Worm (Caenorhabditis elegans) whole organism, early embryonic: Measurements from ENCODE around the gene F22H10.6.

Experiments used
- B0310.2 ChIP-seq: sonication (generic microtip); optimal IDR thresholded peaks from 2 replicates; lab custom pipeline; 2016; ENCODE audit warnings: mild to moderate bottlenecking, missing genetic modification characterization, missing compliant biosample characterization
- F13C5.2 ChIP-seq: sonication (generic microtip); optimal IDR thresholded peaks from 2 replicates; lab custom pipeline; 2017; ENCODE audit warnings: mild to moderate bottlenecking, missing genetic modification characterization, inconsistent platforms, missing compliant biosample characterization
- aly-1 ChIP-seq: sonication (generic microtip); optimal IDR thresholded peaks from 2 replicates; lab custom pipeline; 2016; ENCODE audit warnings: missing genetic modification characterization, missing compliant biosample characterization
- ama-1 ChIP-seq: fragments of 150-350 bp; optimal IDR thresholded peaks from 2 replicates; lab custom pipeline; 2014
- ceh-13 ChIP-seq: fragments of 200-800 bp; sonication (Bioruptor generic); optimal IDR thresholded peaks from 2 replicates; lab custom pipeline; 2018; ENCODE audit warnings: mild to moderate bottlenecking, missing genetic modification characterization, missing compliant biosample characterization
- ceh-36 ChIP-seq: sonication (generic microtip); optimal IDR thresholded peaks from 2 replicates; lab custom pipeline; 2016; ENCODE audit warnings: missing genetic modification characterization, inconsistent platforms, missing compliant biosample characterization
- ets-7 ChIP-seq: sonication (generic microtip); optimal IDR thresholded peaks from 2 replicates; lab custom pipeline; 2016; ENCODE audit warnings: missing genotype, missing genetic modification characterization, missing compliant biosample characterization
- flt-1 ChIP-seq: fragments of 200-800 bp; sonication (Bioruptor generic); IDR thresholded peaks from 2 replicates; pipeline ENCODE4 v1.3.6; 2022; ENCODE audit warnings: missing genetic modification characterization, missing compliant biosample characterization
- hmbx-1 ChIP-seq: sonication (generic microtip); optimal IDR thresholded peaks from 2 replicates; lab custom pipeline; 2016; ENCODE audit warnings: mild to moderate bottlenecking, missing genetic modification characterization, missing compliant biosample characterization
- hmg-4 ChIP-seq: fragments of 200-800 bp; sonication (Bioruptor generic); optimal IDR thresholded peaks from 2 replicates; lab custom pipeline; 2018; ENCODE audit warnings: mild to moderate bottlenecking, missing genetic modification characterization, missing compliant biosample characterization
- hnd-1 ChIP-seq: sonication (generic microtip); optimal IDR thresholded peaks from 2 replicates; lab custom pipeline; 2016; ENCODE audit warnings: missing genetic modification characterization, missing compliant biosample characterization
- pes-1 ChIP-seq: fragments of 200-800 bp; sonication (Bioruptor generic); IDR thresholded peaks from 2 replicates; pipeline ENCODE4 v1.3.6; 2022; ENCODE audit warnings: missing genetic modification reagents, missing genetic modification characterization, missing compliant biosample characterization
- scrt-1 ChIP-seq: fragments of 200-800 bp; sonication (Bioruptor generic); IDR thresholded peaks from 2 replicates; pipeline ENCODE4 v1.3.6; 2022; ENCODE audit warnings: missing genetic modification characterization, missing compliant biosample characterization
- sea-1 ChIP-seq: fragments of 200-800 bp; sonication (Bioruptor generic); conservative IDR thresholded peaks from 2 replicates; pipeline ENCODE4 v1.3.6; 2022; ENCODE audit warnings: missing genetic modification characterization, missing compliant biosample characterization
- tbx-11 ChIP-seq: fragments of 200-800 bp; sonication (Bioruptor generic); IDR thresholded peaks from 2 replicates; pipeline ENCODE4 v1.3.6; 2022; ENCODE audit warnings: missing genetic modification characterization, missing compliant biosample characterization
- tbx-37 ChIP-seq: fragments of 200-800 bp; sonication (Bioruptor generic); conservative IDR thresholded peaks from 2 replicates; pipeline ENCODE4 v1.3.6; 2022; ENCODE audit warnings: missing genetic modification reagents, missing genetic modification characterization, missing compliant biosample characterization
- tra-4 ChIP-seq: sonication (generic microtip); optimal IDR thresholded peaks from 2 replicates; lab custom pipeline; 2017; ENCODE audit warnings: missing genetic modification characterization, missing compliant biosample characterization

Gene F22H10.6

ce11 chrX:16660268-16660667 lies 30.9 kb downstream of the F22H10.6 start:
- TF ChIP-seq aly-1 (tag; lab: Kevin White, UChicago), result no peak
- no peak for TF ChIP-seq hmg-4 (GFP tag; lab: Kevin White, UChicago)
- no peak for TF ChIP-seq ceh-13 (GFP tag; lab: Kevin White, UChicago)
- no peak for TF ChIP-seq F13C5.2 (tag; lab: Kevin White, UChicago)

- TF ChIP-seq B0310.2, result no peak
- TF ChIP-seq tbx-37, result no peak
- no peak for TF ChIP-seq ceh-13 (GFP tag; lab: Kevin White, UChicago)
- TF ChIP-seq sea-1 (GFP tag; lab: Robert Waterston, UW), result no peak
- no peak for TF ChIP-seq scrt-1
- TF ChIP-seq ets-7 (tag; lab: Kevin White, UChicago), result no peak
- no peak for TF ChIP-seq hnd-1 (tag; lab: Kevin White, UChicago)
- no peak for TF ChIP-seq hmbx-1 (tag; lab: Kevin White, UChicago)
- no peak for TF ChIP-seq aly-1 (tag; lab: Kevin White, UChicago)
- TF ChIP-seq hmg-4 (GFP tag; lab: Kevin White, UChicago), result no peak
- no peak for TF ChIP-seq flt-1 (GFP tag; lab: Robert Waterston, UW)
- TF ChIP-seq tra-4, result no peak
- TF ChIP-seq ceh-36 (tag; lab: Kevin White, UChicago), result no peak
- no peak for TF ChIP-seq pes-1 (GFP tag; lab: Robert Waterston, UW)
- no peak for TF ChIP-seq F13C5.2 (tag; lab: Kevin White, UChicago)
- no peak for TF ChIP-seq tbx-11 (GFP tag; lab: Robert Waterston, UW)
- no peak for TF ChIP-seq ama-1 (lab: Kevin White, UChicago)
These were observed 32.8 kb downstream of the F22H10.6 start for ce11 chrX:16658309-16658708.

- TF ChIP-seq tra-4 (no peak), tbx-11 (GFP tag; lab: Robert Waterston, UW) (no peak), F13C5.2 (tag; lab: Kevin White, UChicago) (no peak), scrt-1 (no peak), sea-1 (GFP tag; lab: Robert Waterston, UW) (no peak), hmbx-1 (tag; lab: Kevin White, UChicago) (no peak), hnd-1 (tag; lab: Kevin White, UChicago) (no peak), ama-1 (lab: Kevin White, UChicago) (no peak), hmg-4 (GFP tag; lab: Kevin White, UChicago) (no peak), pes-1 (GFP tag; lab: Robert Waterston, UW) (no peak), B0310.2 (no peak), aly-1 (tag; lab: Kevin White, UChicago) (no peak), ets-7 (tag; lab: Kevin White, UChicago) (no peak), flt-1 (GFP tag; lab: Robert Waterston, UW) (no peak), tbx-37 (no peak), ceh-36 (tag; lab: Kevin White, UChicago) (no peak), ceh-13 (GFP tag; lab: Kevin White, UChicago) (no peak)
These were observed 35.9 kb downstream of the F22H10.6 start for ce11 chrX:16655283-16655682.

- no peak for TF ChIP-seq aly-1 (tag; lab: Kevin White, UChicago)
- no peak for TF ChIP-seq ceh-36 (tag; lab: Kevin White, UChicago)
- no peak for TF ChIP-seq tbx-11 (GFP tag; lab: Robert Waterston, UW)
- TF ChIP-seq ets-7 (tag; lab: Kevin White, UChicago), result no peak
- TF ChIP-seq hmg-4 (GFP tag; lab: Kevin White, UChicago), result no peak
- no peak for TF ChIP-seq scrt-1
- TF ChIP-seq hmbx-1 (tag; lab: Kevin White, UChicago), result no peak
- no peak for TF ChIP-seq ceh-13 (GFP tag; lab: Kevin White, UChicago)
- no peak for TF ChIP-seq ama-1 (lab: Kevin White, UChicago)
- TF ChIP-seq tra-4, result no peak
- TF ChIP-seq B0310.2, result no peak
These were observed 40.5 kb downstream of the F22H10.6 start for ce11 chrX:16650600-16650999.

- no peak for TF ChIP-seq hnd-1 (tag; lab: Kevin White, UChicago)
- TF ChIP-seq ets-7 (tag; lab: Kevin White, UChicago), result no peak
- TF ChIP-seq sea-1 (GFP tag; lab: Robert Waterston, UW), result no peak
- no peak for TF ChIP-seq ama-1 (lab: Kevin White, UChicago)
- TF ChIP-seq tbx-11 (GFP tag; lab: Robert Waterston, UW), result no peak
- no peak for TF ChIP-seq ceh-13 (GFP tag; lab: Kevin White, UChicago)
- TF ChIP-seq F13C5.2 (tag; lab: Kevin White, UChicago), result no peak
- TF ChIP-seq aly-1 (tag; lab: Kevin White, UChicago), result no peak
- no peak for TF ChIP-seq tbx-37
- no peak for TF ChIP-seq hmbx-1 (tag; lab: Kevin White, UChicago)
- no peak for TF ChIP-seq scrt-1
- no peak for TF ChIP-seq hmg-4 (GFP tag; lab: Kevin White, UChicago)
- no peak for TF ChIP-seq ceh-36 (tag; lab: Kevin White, UChicago)
- TF ChIP-seq pes-1 (GFP tag; lab: Robert Waterston, UW), result no peak
- TF ChIP-seq flt-1 (GFP tag; lab: Robert Waterston, UW), result no peak
- TF ChIP-seq tra-4, result no peak
- TF ChIP-seq B0310.2, result no peak
These were observed 42.4 kb downstream of the F22H10.6 start for ce11 chrX:16648773-16649172.

- TF ChIP-seq tbx-11 (GFP tag; lab: Robert Waterston, UW) (no peak), sea-1 (GFP tag; lab: Robert Waterston, UW) (no peak), hmbx-1 (tag; lab: Kevin White, UChicago) (no peak), flt-1 (GFP tag; lab: Robert Waterston, UW) (no peak), tra-4 (no peak), aly-1 (tag; lab: Kevin White, UChicago) (no peak), B0310.2 (no peak), ets-7 (tag; lab: Kevin White, UChicago) (no peak), pes-1 (GFP tag; lab: Robert Waterston, UW) (no peak), hmg-4 (GFP tag; lab: Kevin White, UChicago) (no peak), scrt-1 (no peak), ceh-36 (tag; lab: Kevin White, UChicago) (no peak), tbx-37 (no peak), F13C5.2 (tag; lab: Kevin White, UChicago) (no peak), ama-1 (lab: Kevin White, UChicago) (no peak)
These were observed 43.9 kb downstream of the F22H10.6 start for ce11 chrX:16647222-16647621.

- TF ChIP-seq B0310.2, result no peak
- no peak for TF ChIP-seq pes-1 (GFP tag; lab: Robert Waterston, UW)
- TF ChIP-seq scrt-1, result no peak
- TF ChIP-seq hmbx-1 (tag; lab: Kevin White, UChicago), result no peak
- TF ChIP-seq tra-4, result no peak
- TF ChIP-seq hnd-1 (tag; lab: Kevin White, UChicago), result no peak
- TF ChIP-seq ets-7 (tag; lab: Kevin White, UChicago), result no peak
- no peak for TF ChIP-seq sea-1 (GFP tag; lab: Robert Waterston, UW)
These were observed 46.2 kb downstream of the F22H10.6 start for ce11 chrX:16644889-16645288.
